Worm (Caenorhabditis elegans): Measurements from ENCODE around the gene T26E4.4.
"Not testable (repeated sequence)": the region's sequence is repeated elsewhere in the genome, so short reads cannot be mapped to it uniquely, and the experiment has no call there.

- TF ChIP-seq him-1, W03F9.2, dao-5 (tag; optimal IDR thresholded peaks at IDR 0.05): not testable (repeated sequence)
These were observed 39.4 kb downstream of the T26E4.4 start, which contains the start of gene str-5 for ce11 chrV:15752941-15753340.

Measured in whole organism, L4/young adult.